Fruit fly (Drosophila melanogaster): ENCODE measurements around the gene Spn28B.

The Spn28B gene

dm6 chr2L:7580676-7581253 lies 959 bp upstream of the Spn28B start:
- TF ChIP-seq h (optimal IDR thresholded peaks at IDR 0.05) (no peak), psq (optimal IDR thresholded peaks at IDR 0.05) (no peak), ttk (optimal IDR thresholded peaks at IDR 0.05) (no peak), insv (optimal IDR thresholded peaks at IDR 0.05) (no peak), Sin3A (optimal IDR thresholded peaks at IDR 0.05) (no peak), Myc (optimal IDR thresholded peaks at IDR 0.05) (no peak)

- TF ChIP-seq insv (optimal IDR thresholded peaks at IDR 0.05) = no peak
- TF ChIP-seq h (optimal IDR thresholded peaks at IDR 0.05) = no peak
- TF ChIP-seq Sin3A (optimal IDR thresholded peaks at IDR 0.05) = no peak
- no peak for TF ChIP-seq Myc (optimal IDR thresholded peaks at IDR 0.05)
- TF ChIP-seq psq (optimal IDR thresholded peaks at IDR 0.05) = no peak
Measured at dm6 chr2L:7587106-7587505, 5.4 kb downstream of the Spn28B start.

- TF ChIP-seq h (optimal IDR thresholded peaks at IDR 0.05) (no peak), ttk (optimal IDR thresholded peaks at IDR 0.05) (no peak), Sin3A (optimal IDR thresholded peaks at IDR 0.05) (no peak), Myc (optimal IDR thresholded peaks at IDR 0.05) (no peak), psq (optimal IDR thresholded peaks at IDR 0.05) (no peak), insv (optimal IDR thresholded peaks at IDR 0.05) (no peak)
Measured at dm6 chr2L:7592858-7593257, 11.1 kb downstream of the Spn28B start.

dm6 chr2L:7596862-7597261 lies 15.1 kb downstream of the Spn28B start:
- no peak for TF ChIP-seq h (optimal IDR thresholded peaks at IDR 0.05)
- no peak for TF ChIP-seq psq (optimal IDR thresholded peaks at IDR 0.05)
- TF ChIP-seq Sin3A (optimal IDR thresholded peaks at IDR 0.05) = no peak
- no peak for TF ChIP-seq insv (optimal IDR thresholded peaks at IDR 0.05)
- no peak for TF ChIP-seq Myc (optimal IDR thresholded peaks at IDR 0.05)

- TF ChIP-seq psq (optimal IDR thresholded peaks at IDR 0.05) (no peak), insv (optimal IDR thresholded peaks at IDR 0.05) (no peak), h (optimal IDR thresholded peaks at IDR 0.05) (no peak), Sin3A (optimal IDR thresholded peaks at IDR 0.05) (no peak), Myc (optimal IDR thresholded peaks at IDR 0.05) (no peak), ttk (optimal IDR thresholded peaks at IDR 0.05) (no peak)
Measured at dm6 chr2L:7597431-7597830, 15.7 kb downstream of the Spn28B start.

DNA sequence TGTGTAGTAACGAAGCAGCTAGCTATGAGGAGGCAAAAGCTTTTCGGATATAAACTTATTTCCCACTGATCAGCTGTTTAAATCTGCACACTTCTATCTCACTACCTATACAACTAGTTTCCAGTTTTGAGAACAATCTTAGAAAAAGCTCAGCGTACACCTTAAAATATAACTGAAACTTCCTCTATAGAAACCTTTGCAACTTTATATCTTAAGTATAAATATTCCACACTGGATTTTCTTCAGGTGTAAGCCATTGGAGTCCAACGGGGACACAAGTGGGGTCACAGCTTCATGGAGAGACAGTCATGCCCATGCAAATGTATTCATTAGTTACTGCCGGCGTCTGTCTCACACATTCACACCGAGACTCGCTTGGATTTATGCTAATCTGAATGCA lies 16.5 kb downstream of the Spn28B start:
- TF ChIP-seq psq (optimal IDR thresholded peaks at IDR 0.05) (no peak), insv (optimal IDR thresholded peaks at IDR 0.05) (no peak), Sin3A (optimal IDR thresholded peaks at IDR 0.05) (no peak), Myc (optimal IDR thresholded peaks at IDR 0.05) (no peak), ttk (optimal IDR thresholded peaks at IDR 0.05) (no peak), h (optimal IDR thresholded peaks at IDR 0.05) (no peak)

DNA sequence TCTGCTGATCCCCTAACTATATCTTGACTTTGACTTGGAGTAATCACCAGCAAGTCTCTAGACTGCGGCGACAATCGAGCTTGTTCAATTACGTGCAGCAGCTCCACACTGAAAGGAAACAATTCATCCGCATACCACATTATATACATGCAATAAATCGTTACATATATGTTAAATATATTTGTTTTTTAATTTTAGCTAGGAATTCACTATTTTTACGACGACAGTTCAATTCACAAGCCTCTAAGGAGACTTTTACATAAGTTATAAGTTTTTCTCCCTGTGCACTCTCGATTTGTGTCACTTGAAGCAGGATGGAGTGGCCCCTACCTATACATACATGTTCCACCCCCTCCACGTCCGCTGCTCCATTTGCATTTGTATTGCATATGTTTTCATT lies 17.0 kb downstream of the Spn28B start:
- TF ChIP-seq insv (optimal IDR thresholded peaks at IDR 0.05) (no peak), Sin3A (optimal IDR thresholded peaks at IDR 0.05) (no peak), psq (optimal IDR thresholded peaks at IDR 0.05) (no peak), h (optimal IDR thresholded peaks at IDR 0.05) (no peak), Myc (optimal IDR thresholded peaks at IDR 0.05) (no peak), ttk (optimal IDR thresholded peaks at IDR 0.05) (no peak)

DNA sequence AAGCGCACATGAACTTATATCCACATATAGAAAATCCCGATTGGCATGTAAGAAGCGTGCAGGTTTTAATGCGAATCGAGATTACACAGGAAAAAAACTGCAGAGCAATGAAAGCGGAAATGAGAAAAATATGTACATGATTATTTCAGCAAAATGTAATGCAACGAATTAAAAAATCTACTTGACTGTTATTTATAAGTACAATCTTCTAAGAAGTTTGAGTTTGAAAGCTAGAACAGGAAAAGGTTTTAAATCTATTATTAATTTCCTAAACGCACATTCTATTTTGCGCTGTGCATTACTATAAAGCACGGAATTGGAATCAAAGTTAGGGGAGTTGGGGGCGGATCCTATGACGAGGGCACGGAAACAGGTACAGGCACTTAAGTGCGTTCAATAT lies 20.2 kb downstream of the Spn28B start:
- no peak for TF ChIP-seq ttk (optimal IDR thresholded peaks at IDR 0.05)
- no peak for TF ChIP-seq h (optimal IDR thresholded peaks at IDR 0.05)
- TF ChIP-seq Myc (optimal IDR thresholded peaks at IDR 0.05) = no peak
- no peak for TF ChIP-seq Sin3A (optimal IDR thresholded peaks at IDR 0.05)
- no peak for TF ChIP-seq psq (optimal IDR thresholded peaks at IDR 0.05)
- no peak for TF ChIP-seq insv (optimal IDR thresholded peaks at IDR 0.05)

- no peak for TF ChIP-seq Sin3A (optimal IDR thresholded peaks at IDR 0.05)
Measured at dm6 chr2L:7605300-7605699, 23.6 kb downstream of the Spn28B start, which contains the start of gene Cyp4d21. TSS of gene Cyp4d21 (plus strand) at chr2L:7605600.

dm6 chr2L:7608083-7608482 lies 26.4 kb downstream of the Spn28B start, which contains the start of gene CG6739:
TSS of gene CG6739 (plus strand) at chr2L:7608389.
- TF ChIP-seq Sin3A (optimal IDR thresholded peaks at IDR 0.05) (no peak), ttk (optimal IDR thresholded peaks at IDR 0.05) (no peak), Myc (optimal IDR thresholded peaks at IDR 0.05) (no peak), insv (optimal IDR thresholded peaks at IDR 0.05) (no peak), h (optimal IDR thresholded peaks at IDR 0.05) (no peak), psq (optimal IDR thresholded peaks at IDR 0.05) (no peak)

DNA sequence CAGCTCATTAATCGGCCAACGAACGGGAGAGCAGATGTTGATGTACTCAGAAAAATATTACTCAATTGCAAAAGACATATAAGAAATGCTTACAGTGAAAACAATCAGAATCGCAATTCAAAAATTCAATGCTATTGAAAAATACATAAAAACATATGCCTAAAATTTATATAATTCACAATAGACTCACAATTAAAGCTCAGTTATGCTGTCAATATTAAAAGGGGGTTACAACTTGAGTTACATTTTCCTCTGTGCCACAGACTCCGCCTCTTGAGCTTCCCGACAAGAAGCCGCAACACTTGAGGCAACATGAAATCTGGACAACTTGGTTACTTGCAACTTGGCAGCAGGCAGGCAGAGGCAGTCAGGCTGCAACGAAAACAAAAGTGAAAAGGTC lies 29.9 kb downstream of the Spn28B start:
- no peak for TF ChIP-seq ttk (optimal IDR thresholded peaks at IDR 0.05)
- TF ChIP-seq insv (optimal IDR thresholded peaks at IDR 0.05) = no peak
- no peak for TF ChIP-seq h (optimal IDR thresholded peaks at IDR 0.05)
- no peak for TF ChIP-seq Myc (optimal IDR thresholded peaks at IDR 0.05)
- TF ChIP-seq Sin3A (optimal IDR thresholded peaks at IDR 0.05) = no peak

dm6 chr2L:7612233-7612632 lies 30.5 kb downstream of the Spn28B start:
- TF ChIP-seq ttk (optimal IDR thresholded peaks at IDR 0.05) (no peak), insv (optimal IDR thresholded peaks at IDR 0.05) (no peak), psq (optimal IDR thresholded peaks at IDR 0.05) (no peak)

DNA sequence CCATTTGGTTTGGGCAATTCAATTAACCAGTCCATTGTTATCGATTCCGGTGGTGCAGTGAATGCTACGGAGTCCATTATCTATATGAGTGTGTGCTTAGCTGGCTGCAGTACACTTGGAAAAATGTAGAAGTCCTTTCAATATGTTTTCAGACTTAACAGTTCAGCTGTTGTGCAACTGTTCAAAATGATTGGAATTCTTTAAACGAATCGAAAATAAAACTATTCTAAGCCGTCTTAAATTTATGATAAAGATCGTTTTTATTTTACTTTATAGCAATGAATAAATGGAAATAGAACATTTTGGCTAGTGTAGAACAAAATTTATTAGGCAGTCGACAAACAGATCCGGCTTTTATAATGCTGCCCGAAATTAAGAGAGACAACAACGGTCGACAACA lies 35.1 kb downstream of the Spn28B start:
- TF ChIP-seq Myc (optimal IDR thresholded peaks at IDR 0.05) = no peak
- no peak for TF ChIP-seq h (optimal IDR thresholded peaks at IDR 0.05)
- no peak for TF ChIP-seq insv (optimal IDR thresholded peaks at IDR 0.05)
- TF ChIP-seq psq (optimal IDR thresholded peaks at IDR 0.05) = no peak
- TF ChIP-seq ttk (optimal IDR thresholded peaks at IDR 0.05) = no peak
- TF ChIP-seq Sin3A (optimal IDR thresholded peaks at IDR 0.05) = no peak

Data from Kc167 (cell line).